Worm (Caenorhabditis elegans): ENCODE results near the gene abu-8.

The abu-8 gene

ce11 chrV:5192501-5192900, 1.9 kb downstream of the abu-8 start, which contains the start of gene C03A7.13:
C03A7.13 (minus strand) TSS chrV:5192543.
- TF ChIP-seq nhr-28 (tag; optimal IDR thresholded peaks at IDR 0.05), result peak; percentile 89
- TF ChIP-seq mdl-1 (tag; optimal IDR thresholded peaks at IDR 0.05), result no peak
- peak; percentile 78 for TF ChIP-seq pqm-1 (tag; optimal IDR thresholded peaks at IDR 0.05)
- no peak for TF ChIP-seq lim-7 (GFP tag; IDR thresholded peaks at IDR 0.05)
- TF ChIP-seq cey-2 (tag; optimal IDR thresholded peaks at IDR 0.05; ENCODE audit: borderline replicate concordance, insufficient read depth), result no peak
- TF ChIP-seq nhr-77 (tag; optimal IDR thresholded peaks at IDR 0.05), result peak; percentile 86
- no peak for TF ChIP-seq attf-4 (tag; optimal IDR thresholded peaks at IDR 0.05)
- no peak for TF ChIP-seq zfp-3 (GFP tag; conservative IDR thresholded peaks at IDR 0.05)
- TF ChIP-seq dve-1 (tag; optimal IDR thresholded peaks at IDR 0.05; ENCODE audit: insufficient read depth), result peak; percentile 93
- TF ChIP-seq snpc-4 (tag; optimal IDR thresholded peaks at IDR 0.05), result no peak
- no peak for TF ChIP-seq Y75B8A.6 (GFP tag; IDR thresholded peaks at IDR 0.05)
- TF ChIP-seq F26F4.8 (GFP tag; conservative IDR thresholded peaks at IDR 0.05), result no peak
- TF ChIP-seq nhr-102 (tag; optimal IDR thresholded peaks at IDR 0.05), result peak; percentile 58
- no peak for TF ChIP-seq ceh-44 (GFP tag; IDR thresholded peaks at IDR 0.05)
- 0 out of 2 replicates have a peak, but pooled peaks have one; percentile 26 for TF ChIP-seq lin-1 (GFP tag; IDR thresholded peaks at IDR 0.05)
- no peak for TF ChIP-seq zip-2 (tag; optimal IDR thresholded peaks at IDR 0.05)
- TF ChIP-seq unc-62 (GFP tag; optimal IDR thresholded peaks at IDR 0.05 in 1 of 2), result peak in 1 of 2 experiments; percentile 2
- TF ChIP-seq unc-62 (tag; optimal IDR thresholded peaks at IDR 0.05), result no peak
- no peak for TF ChIP-seq ceh-32 (tag; optimal IDR thresholded peaks at IDR 0.05; ENCODE audit: poor library complexity)
- TF ChIP-seq F44E2.7 (GFP tag; IDR thresholded peaks at IDR 0.05), result no peak
- TF ChIP-seq daf-16 (GFP tag; optimal IDR thresholded peaks at IDR 0.05), result peak in 1 of 2 experiments; percentile 40
- peak; percentile 89 for TF ChIP-seq daf-16 (tag; optimal IDR thresholded peaks at IDR 0.05)
- TF ChIP-seq mdt-29 (GFP tag; IDR thresholded peaks at IDR 0.05), result no peak
- no peak for TF ChIP-seq egl-43 (GFP tag; IDR thresholded peaks at IDR 0.05)
- no peak for TF ChIP-seq T26A8.4 (GFP tag; IDR thresholded peaks at IDR 0.05)
- TF ChIP-seq nhr-11 (tag; optimal IDR thresholded peaks at IDR 0.05), result no peak
- no peak for TF ChIP-seq sdz-12 (GFP tag; optimal IDR thresholded peaks at IDR 0.05)
- TF ChIP-seq nhr-48 (tag; optimal IDR thresholded peaks at IDR 0.05), result peak; percentile 81
- TF ChIP-seq php-3 (GFP tag; IDR thresholded peaks at IDR 0.05), result peak; percentile 90
- TF ChIP-seq hlh-11 (tag; optimal IDR thresholded peaks at IDR 0.05), result peak; percentile 77
- no peak for TF ChIP-seq tag-97 (GFP tag; IDR thresholded peaks at IDR 0.05)
- TF ChIP-seq daf-12 (tag; optimal IDR thresholded peaks at IDR 0.05), result no peak
- no peak for TF ChIP-seq snpc-1.2 (GFP tag; IDR thresholded peaks at IDR 0.05)
- TF ChIP-seq nhr-25 (tag; optimal IDR thresholded peaks at IDR 0.05; ENCODE audit: borderline replicate concordance, insufficient read depth), result no peak
- no peak for TF ChIP-seq arid-1 (GFP tag; conservative IDR thresholded peaks at IDR 0.05)
- TF ChIP-seq ctbp-1 (GFP tag; IDR thresholded peaks at IDR 0.05), result no peak
- TF ChIP-seq mes-2 (tag; optimal IDR thresholded peaks at IDR 0.05; ENCODE audit: poor library complexity, severe bottlenecking), result no peak
- TF ChIP-seq Y48G9A.11 (GFP tag; IDR thresholded peaks at IDR 0.05), result no peak
- TF ChIP-seq duxl-1 (tag; optimal IDR thresholded peaks at IDR 0.05; ENCODE audit: poor library complexity), result no peak
- TF ChIP-seq hmg-1.1 (GFP tag; IDR thresholded peaks at IDR 0.05), result no peak
- TF ChIP-seq dmd-6 (GFP tag; IDR thresholded peaks at IDR 0.05), result peak; percentile 92
- TF ChIP-seq tra-1 (GFP tag; IDR thresholded peaks at IDR 0.05), result peak; percentile 59; the same call in 1 of the 2 replicates
- no peak for TF ChIP-seq zfp-2 (tag; optimal IDR thresholded peaks at IDR 0.05)
- TF ChIP-seq nhr-10 (tag; optimal IDR thresholded peaks at IDR 0.05), result no peak
- TF ChIP-seq nhr-6 (tag; optimal IDR thresholded peaks at IDR 0.05), result no peak
- TF ChIP-seq nhr-41 (GFP tag; IDR thresholded peaks at IDR 0.05), result no peak
- no peak for TF ChIP-seq R02D3.7 (tag; optimal IDR thresholded peaks at IDR 0.05)
- no peak for TF ChIP-seq ceh-28 (tag; optimal IDR thresholded peaks at IDR 0.05)
- no peak for TF ChIP-seq unc-130 (GFP tag; optimal IDR thresholded peaks at IDR 0.05)
- no peak for TF ChIP-seq lin-13 (GFP tag; optimal IDR thresholded peaks at IDR 0.05)
- no peak for TF ChIP-seq ces-1 (GFP tag; optimal IDR thresholded peaks at IDR 0.05)
- TF ChIP-seq ztf-11 (tag; optimal IDR thresholded peaks at IDR 0.05), result no peak
